Fruit fly (Drosophila melanogaster) S2 (cell line): Measurements from ENCODE around the gene GckIII.

Source experiments
- CG8478 ChIP-seq: fragments of >200 bp; optimal IDR thresholded peaks from 2 replicates; lab custom pipeline; 2018
- CTCF ChIP-seq, 2 experiments: fragments of >200 bp; optimal IDR thresholded peaks; 2 replicates each; lab custom pipeline; 2018

- TF ChIP-seq CG8478 (lab: Kevin White, UChicago) (no peak), CTCF (optimal IDR thresholded peaks at IDR 0.05; lab: Kevin White, UChicago) (no peak)
Observed at dm6 chr3R:17087977-17088618, 2.8 kb downstream of the GckIII start, which contains the start of gene cal1.
